Fruit fly (Drosophila melanogaster) whole organism, prepupa: ENCODE data around the gene CG11756.
A peak's percentile ranks its signal among the peaks of the same experiment; 100 is the strongest.

ENCODE experiments used
- Blimp-1 ChIP-seq: fragments of 200-800 bp; sonication (Bioruptor generic); optimal IDR thresholded peaks from 3 replicates; lab custom pipeline; 2017; ENCODE audit warnings: missing biosample characterization, missing genetic modification characterization, mild to moderate bottlenecking, moderate library complexity, missing genetic modification reagents
- CG10631 ChIP-seq: fragments of 200-800 bp; sonication (Bioruptor generic); optimal IDR thresholded peaks from 2 replicates; lab custom pipeline; 2016; ENCODE audit warnings: missing biosample characterization, missing genetic modification characterization
- CG10669 ChIP-seq: fragments of 200-800 bp; sonication (Bioruptor generic); optimal IDR thresholded peaks from 3 replicates; lab custom pipeline; 2018; ENCODE audit warnings: missing biosample characterization, mild to moderate bottlenecking, missing genetic modification characterization, moderate library complexity
- CG11294 ChIP-seq: fragments of 200-800 bp; sonication (Bioruptor generic); IDR thresholded peaks from 2 replicates; pipeline ENCODE4 v1.3.6; 2022; ENCODE audit warnings: missing biosample characterization, missing genetic modification characterization
- CG11762 ChIP-seq: fragments of 200-800 bp; sonication (Bioruptor generic); optimal IDR thresholded peaks from 3 replicates; lab custom pipeline; 2016; ENCODE audit warnings: missing biosample characterization, missing genetic modification characterization; ENCODE audit not compliant: insufficient read depth
- CG11902 ChIP-seq: fragments of 200-800 bp; sonication (Bioruptor generic); optimal IDR thresholded peaks from 3 replicates; lab custom pipeline; 2016; ENCODE audit warnings: missing biosample characterization, missing genetic modification characterization
- CG15336 ChIP-seq: fragments of 200-800 bp; sonication (Bioruptor generic); IDR thresholded peaks from 2 replicates; pipeline ENCODE4 v1.3.6; 2022; ENCODE audit warnings: missing biosample characterization, missing genetic modification characterization
- CG1621 ChIP-seq: fragments of 200-800 bp; sonication (Bioruptor generic); optimal IDR thresholded peaks from 3 replicates; lab custom pipeline; 2018; ENCODE audit warnings: missing biosample characterization, mild to moderate bottlenecking, missing genetic modification characterization
- CG3032 ChIP-seq: fragments of 200-800 bp; optimal IDR thresholded peaks from 2 replicates; lab custom pipeline; 2019; ENCODE audit warnings: missing biosample characterization, mild to moderate bottlenecking, missing genetic modification characterization, moderate library complexity
- CG34406 ChIP-seq: fragments of 200-800 bp; sonication (Bioruptor generic); optimal IDR thresholded peaks from 3 replicates; lab custom pipeline; 2016; ENCODE audit warnings: missing biosample characterization, missing genetic modification characterization
- CG3919 ChIP-seq: fragments of 200-800 bp; sonication (Bioruptor generic); optimal IDR thresholded peaks from 3 replicates; lab custom pipeline; 2016; ENCODE audit warnings: missing biosample characterization, missing genetic modification characterization
- CG4318 ChIP-seq: fragments of 200-800 bp; sonication (Bioruptor generic); optimal IDR thresholded peaks from 3 replicates; lab custom pipeline; 2017; ENCODE audit warnings: missing biosample characterization, mild to moderate bottlenecking, missing genetic modification characterization
- CG6163 ChIP-seq: fragments of 200-800 bp; sonication (Bioruptor generic); IDR thresholded peaks from 3 replicates; pipeline ENCODE4 v1.3.6; 2022; ENCODE audit warnings: missing biosample characterization, missing genetic modification characterization
- CG6276 ChIP-seq: fragments of 200-800 bp; sonication (Bioruptor generic); optimal IDR thresholded peaks from 2 replicates; lab custom pipeline; 2017; ENCODE audit warnings: missing biosample characterization, mild to moderate bottlenecking, missing genetic modification characterization
- CG6792 ChIP-seq: fragments of 200-800 bp; sonication (Bioruptor generic); optimal IDR thresholded peaks from 3 replicates; lab custom pipeline; 2016; ENCODE audit warnings: missing biosample characterization, missing genetic modification characterization
- CG6854 ChIP-seq: fragments of 200-800 bp; sonication (Bioruptor generic); optimal IDR thresholded peaks from 2 replicates; lab custom pipeline; 2017; ENCODE audit warnings: missing biosample characterization, mild to moderate bottlenecking, missing genetic modification characterization
- CG8119 ChIP-seq: fragments of 200-800 bp; sonication (Bioruptor generic); IDR thresholded peaks from 3 replicates; pipeline ENCODE4 v1.3.6; 2022; ENCODE audit warnings: missing biosample characterization, missing genetic modification characterization
- CG8319 ChIP-seq: fragments of 200-800 bp; sonication (Bioruptor generic); optimal IDR thresholded peaks from 3 replicates; lab custom pipeline; 2016; ENCODE audit warnings: missing biosample characterization, missing genetic modification characterization
- CG8632 ChIP-seq: fragments of 200-800 bp; sonication (Bioruptor generic); optimal IDR thresholded peaks from 3 replicates; lab custom pipeline; 2016; ENCODE audit warnings: missing biosample characterization, missing genetic modification characterization
- Eip93F ChIP-seq: fragments of 200-800 bp; sonication (Bioruptor generic); optimal IDR thresholded peaks from 2 replicates; lab custom pipeline; 2016; ENCODE audit warnings: missing biosample characterization, mild to moderate bottlenecking, missing genetic modification characterization
- Ets21C ChIP-seq: fragments of 200-800 bp; sonication (Bioruptor generic); optimal IDR thresholded peaks from 3 replicates; lab custom pipeline; 2016; ENCODE audit warnings: missing biosample characterization, missing genetic modification characterization
- Ets96B ChIP-seq: fragments of 200-800 bp; optimal IDR thresholded peaks from 2 replicates; lab custom pipeline; 2019; ENCODE audit warnings: missing biosample characterization, mild to moderate bottlenecking, missing genetic modification characterization, moderate library complexity
- Gug ChIP-seq: fragments of 200-800 bp; sonication (Bioruptor generic); IDR thresholded peaks from 2 replicates; pipeline ENCODE4 v1.3.6; 2022; ENCODE audit warnings: missing biosample characterization, missing genetic modification characterization
- Hr38 ChIP-seq: sonication (Bioruptor generic); optimal IDR thresholded peaks from 2 replicates; lab custom pipeline; 2016; ENCODE audit warnings: missing biosample characterization, missing genetic modification characterization
- Hr4 ChIP-seq: fragments of 200-800 bp; sonication (Bioruptor generic); optimal IDR thresholded peaks from 3 replicates; lab custom pipeline; 2016; ENCODE audit warnings: missing biosample characterization, missing genetic modification characterization
- Lpt ChIP-seq: fragments of 200-800 bp; sonication (Bioruptor generic); optimal IDR thresholded peaks from 3 replicates; lab custom pipeline; 2016; ENCODE audit warnings: missing biosample characterization, missing genetic modification characterization
- Met ChIP-seq: fragments of 200-800 bp; sonication (Bioruptor generic); optimal IDR thresholded peaks from 3 replicates; lab custom pipeline; 2016; ENCODE audit warnings: missing biosample characterization, missing genetic modification characterization
- OdsH ChIP-seq: fragments of 200-800 bp; sonication (Bioruptor generic); optimal IDR thresholded peaks from 3 replicates; lab custom pipeline; 2016; ENCODE audit warnings: missing biosample characterization, missing genetic modification characterization
- Smox ChIP-seq: fragments of 200-800 bp; sonication (Bioruptor generic); optimal IDR thresholded peaks from 3 replicates; lab custom pipeline; 2016; ENCODE audit warnings: missing biosample characterization, missing genetic modification characterization
- Sox102F ChIP-seq: fragments of 200-800 bp; sonication (Bioruptor generic); optimal IDR thresholded peaks from 2 replicates; lab custom pipeline; 2016; ENCODE audit warnings: missing biosample characterization, mild to moderate bottlenecking, missing genetic modification characterization
- Sox14 ChIP-seq: fragments of 200-800 bp; sonication (Bioruptor generic); optimal IDR thresholded peaks from 3 replicates; lab custom pipeline; 2016; ENCODE audit warnings: missing biosample characterization, missing genetic modification characterization
- Sox15 ChIP-seq: fragments of 200-800 bp; sonication (Bioruptor generic); optimal IDR thresholded peaks from 3 replicates; lab custom pipeline; 2016; ENCODE audit warnings: missing biosample characterization, missing genetic modification characterization
- achi ChIP-seq: fragments of 200-800 bp; sonication (Bioruptor generic); optimal IDR thresholded peaks from 3 replicates; lab custom pipeline; 2016; ENCODE audit warnings: missing biosample characterization, missing genetic modification characterization
- acj6 ChIP-seq: fragments of 200-800 bp; sonication (Bioruptor generic); optimal IDR thresholded peaks from 3 replicates; lab custom pipeline; 2016; ENCODE audit warnings: missing biosample characterization, missing genetic modification characterization
- cyc ChIP-seq: fragments of 200-800 bp; sonication (Bioruptor generic); optimal IDR thresholded peaks from 3 replicates; lab custom pipeline; 2016; ENCODE audit warnings: missing biosample characterization, missing genetic modification characterization
- dac ChIP-seq: fragments of 200-800 bp; sonication (Bioruptor generic); optimal IDR thresholded peaks from 2 replicates; lab custom pipeline; 2017; ENCODE audit warnings: missing biosample characterization, mild to moderate bottlenecking, missing genetic modification characterization
- esn ChIP-seq: fragments of 200-800 bp; sonication (Bioruptor generic); optimal IDR thresholded peaks from 2 replicates; lab custom pipeline; 2016; ENCODE audit warnings: missing biosample characterization, mild to moderate bottlenecking, missing genetic modification characterization, moderate library complexity
- fd59A ChIP-seq: fragments of 200-800 bp; sonication (Bioruptor generic); optimal IDR thresholded peaks from 2 replicates; lab custom pipeline; 2017; ENCODE audit warnings: missing biosample characterization, mild to moderate bottlenecking, missing genetic modification characterization, missing genetic modification reagents
- fd85E ChIP-seq: fragments of 200-800 bp; sonication (Bioruptor generic); optimal IDR thresholded peaks from 3 replicates; lab custom pipeline; 2016; ENCODE audit warnings: missing biosample characterization, missing genetic modification characterization
- fkh ChIP-seq: fragments of 200-800 bp; sonication (Bioruptor generic); optimal IDR thresholded peaks from 3 replicates; lab custom pipeline; 2017; ENCODE audit warnings: missing biosample characterization, mild to moderate bottlenecking, missing genetic modification characterization, moderate library complexity
- lz ChIP-seq: fragments of 200-800 bp; sonication (Bioruptor generic); optimal IDR thresholded peaks from 3 replicates; lab custom pipeline; 2016; ENCODE audit warnings: missing biosample characterization, missing genetic modification characterization
- net ChIP-seq: fragments of 200-800 bp; sonication (Bioruptor generic); optimal IDR thresholded peaks from 3 replicates; lab custom pipeline; 2016; ENCODE audit warnings: missing biosample characterization, missing genetic modification characterization
- pdm3 ChIP-seq: fragments of 200-800 bp; sonication (Bioruptor generic); optimal IDR thresholded peaks from 3 replicates; lab custom pipeline; 2016; ENCODE audit warnings: missing biosample characterization, missing genetic modification characterization
- salr ChIP-seq, 2 experiments: fragments of 200-800 bp; sonication (Bioruptor generic); optimal IDR thresholded peaks; 3 replicates each; lab custom pipeline; 2016 to 2018; ENCODE audit warnings: missing biosample characterization in 2 of 2, missing genetic modification characterization in 2 of 2, mild to moderate bottlenecking in 1 of 2
- spab ChIP-seq: fragments of 200-800 bp; sonication (Bioruptor generic); optimal IDR thresholded peaks from 2 replicates; lab custom pipeline; 2017; ENCODE audit warnings: missing biosample characterization, mild to moderate bottlenecking, missing genetic modification characterization, missing genetic modification reagents
- ss ChIP-seq, 2 experiments: fragments of 200-800 bp; sonication (Bioruptor generic); optimal IDR thresholded peaks; 2 replicates in 1 of 2; 3 replicates in 1 of 2; lab custom pipeline; 2017 to 2018; ENCODE audit warnings: mild to moderate bottlenecking in 2 of 2, missing biosample characterization in 2 of 2, missing genetic modification characterization in 2 of 2, moderate library complexity in 1 of 2
- svp ChIP-seq: fragments of 200-800 bp; sonication (Bioruptor generic); peaks from one replicate; lab custom pipeline; 2016; ENCODE audit warnings: missing biosample characterization, missing genetic modification characterization
- vri ChIP-seq: fragments of 200-800 bp; sonication (Bioruptor generic); optimal IDR thresholded peaks from 3 replicates; lab custom pipeline; 2016; ENCODE audit warnings: missing biosample characterization, mild to moderate bottlenecking, missing genetic modification characterization

The CG11756 gene

DNA sequence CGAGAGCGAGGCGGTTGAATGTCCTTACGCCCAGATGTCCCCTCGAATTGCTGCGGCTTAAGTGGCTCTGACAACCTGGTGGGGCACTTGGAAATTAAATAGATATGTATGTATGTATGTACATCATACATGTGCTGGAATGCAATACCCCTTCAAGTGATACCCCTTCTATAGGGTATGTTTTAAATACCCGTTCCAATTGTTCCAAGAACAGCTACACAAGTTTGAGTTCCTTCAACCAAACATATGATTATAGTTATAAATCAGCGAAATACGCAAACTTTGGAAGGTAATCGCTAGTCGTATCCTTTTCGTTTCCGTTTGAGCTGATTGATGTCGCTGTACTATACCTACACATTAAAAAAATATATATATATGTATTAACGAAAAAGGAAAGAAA lies 35.6 kb downstream of the CG11756 start:
- TF ChIP-seq CG6276 (GFP tag; lab: Kevin White, UChicago), result no peak
- TF ChIP-seq Gug (GFP tag; lab: Robert Waterston, UW), result no peak
- TF ChIP-seq Ets96B (tag; lab: Kevin White, UChicago), result peak; percentile 10
- no peak for TF ChIP-seq CG11294 (GFP tag; lab: Robert Waterston, UW)
- TF ChIP-seq CG3919, result no peak
- no peak for TF ChIP-seq fd85E (GFP tag; lab: Kevin White, UChicago)
- no peak for TF ChIP-seq Hr4 (GFP tag; lab: Kevin White, UChicago)
- TF ChIP-seq CG3032 (tag; lab: Kevin White, UChicago), result no peak
- TF ChIP-seq Ets21C (GFP tag; lab: Kevin White, UChicago), result no peak
- no peak for TF ChIP-seq ss (GFP tag; optimal IDR thresholded peaks at IDR 0.05; lab: Kevin White, UChicago)
- TF ChIP-seq Sox102F (GFP tag; lab: Kevin White, UChicago), result no peak
- no peak for TF ChIP-seq CG8632 (GFP tag; lab: Kevin White, UChicago)
- TF ChIP-seq dac (GFP tag; lab: Kevin White, UChicago), result no peak
- no peak for TF ChIP-seq Lpt (GFP tag; lab: Kevin White, UChicago)
- peak; percentile 5 for TF ChIP-seq CG10631 (GFP tag; lab: Kevin White, UChicago)
- TF ChIP-seq net, result no peak
- TF ChIP-seq Smox (GFP tag; lab: Kevin White, UChicago), result no peak
- TF ChIP-seq CG11902 (GFP tag; lab: Kevin White, UChicago), result no peak
- no peak for TF ChIP-seq CG8119 (GFP tag; lab: Robert Waterston, UW)
- no peak for TF ChIP-seq CG8319 (GFP tag; lab: Kevin White, UChicago)
- no peak for TF ChIP-seq spab (GFP tag; lab: Kevin White, UChicago)
- no peak for TF ChIP-seq CG4318 (GFP tag; lab: Kevin White, UChicago)
- TF ChIP-seq Eip93F (GFP tag; lab: Kevin White, UChicago), result no peak
- TF ChIP-seq CG10669 (GFP tag; lab: Kevin White, UChicago), result peak; percentile 24
- no peak for TF ChIP-seq CG11762 (GFP tag; lab: Kevin White, UChicago)
- no peak for TF ChIP-seq pdm3 (GFP tag; lab: Kevin White, UChicago)
- no peak for TF ChIP-seq Hr38
- no peak for TF ChIP-seq cyc (GFP tag; lab: Kevin White, UChicago)
- no peak for TF ChIP-seq CG15336 (GFP tag; lab: Robert Waterston, UW)
- TF ChIP-seq OdsH (GFP tag; lab: Kevin White, UChicago), result no peak
- TF ChIP-seq CG6854 (GFP tag; lab: Kevin White, UChicago), result no peak
- no peak for TF ChIP-seq Sox14
- no peak for TF ChIP-seq lz (GFP tag; lab: Kevin White, UChicago)
- TF ChIP-seq acj6 (GFP tag; lab: Kevin White, UChicago), result peak; percentile 5
- peak; percentile 59 for TF ChIP-seq svp (GFP tag; lab: Kevin White, UChicago)
- no peak for TF ChIP-seq vri (GFP tag; lab: Kevin White, UChicago)
- no peak for TF ChIP-seq CG34406 (GFP tag; lab: Kevin White, UChicago)
- TF ChIP-seq Sox15 (GFP tag; lab: Kevin White, UChicago), result no peak
- TF ChIP-seq Blimp-1 (GFP tag; lab: Kevin White, UChicago), result no peak
- no peak for TF ChIP-seq fd59A (GFP tag; lab: Kevin White, UChicago)
- no peak for TF ChIP-seq achi (GFP tag; lab: Kevin White, UChicago)

DNA sequence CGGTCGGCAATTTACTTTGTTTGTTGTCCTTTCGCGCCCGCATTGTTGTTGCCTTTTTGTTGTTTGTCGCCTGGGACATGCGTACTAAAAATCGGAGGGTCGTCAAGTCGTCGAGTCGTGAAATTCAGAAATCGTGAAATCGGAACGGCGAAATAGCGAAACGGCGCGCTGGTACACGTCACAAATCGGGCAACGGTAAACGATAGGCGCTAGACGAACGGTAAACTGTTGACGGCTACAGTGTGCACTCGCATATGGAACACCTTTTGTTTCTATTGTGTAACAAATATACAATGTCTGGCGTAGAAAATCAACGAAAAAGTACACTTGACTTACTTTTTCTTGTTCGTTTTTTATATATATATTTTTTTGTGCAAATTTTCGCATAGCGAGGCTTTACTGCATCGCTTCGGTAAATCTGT lies 36.1 kb downstream of the CG11756 start:
- TF ChIP-seq CG4318 (GFP tag; lab: Kevin White, UChicago) (peak; percentile 33), CG1621 (tag; lab: Kevin White, UChicago) (no peak), CG10669 (GFP tag; lab: Kevin White, UChicago) (peak; percentile 44), CG8319 (GFP tag; lab: Kevin White, UChicago) (no peak), Sox102F (GFP tag; lab: Kevin White, UChicago) (peak; percentile 27), Sox15 (GFP tag; lab: Kevin White, UChicago) (peak; percentile 7), svp (GFP tag; lab: Kevin White, UChicago) (peak; percentile 36), cyc (GFP tag; lab: Kevin White, UChicago) (peak; percentile 20), fkh (peak; percentile 12), CG3919 (peak; percentile 29), CG15336 (GFP tag; lab: Robert Waterston, UW) (peak; percentile 64), achi (GFP tag; lab: Kevin White, UChicago) (peak; percentile 24), vri (GFP tag; lab: Kevin White, UChicago) (no peak), CG8119 (GFP tag; lab: Robert Waterston, UW) (peak; percentile 36; the same call in 2 of the 3 replicates), Met (GFP tag; lab: Kevin White, UChicago) (peak; percentile 32), esn (peak; percentile 38), lz (GFP tag; lab: Kevin White, UChicago) (peak; percentile 17), salr (GFP tag; optimal IDR thresholded peaks at IDR 0.05; lab: Kevin White, UChicago) (no peak), CG6792 (GFP tag; lab: Kevin White, UChicago) (peak; percentile 20), CG6163 (GFP tag; lab: Robert Waterston, UW) (peak; percentile 68), pdm3 (GFP tag; lab: Kevin White, UChicago) (peak; percentile 38), CG34406 (GFP tag; lab: Kevin White, UChicago) (peak; percentile 3), OdsH (GFP tag; lab: Kevin White, UChicago) (peak; percentile 60), net (peak; percentile 24), CG6276 (GFP tag; lab: Kevin White, UChicago) (no peak), CG10631 (GFP tag; lab: Kevin White, UChicago) (peak; percentile 28)
